Worm (Caenorhabditis elegans) whole organism, L1 larva: ENCODE results near the gene let-19.

Experiments used
- aly-2 ChIP-seq: fragments of 150-350 bp; optimal IDR thresholded peaks from 2 replicates; lab custom pipeline; 2014; ENCODE audit warnings: missing biosample characterization, missing genetic modification characterization
- ceh-82 ChIP-seq, 3 experiments: fragments of 150-350 bp in 1 of 3; sonication (generic microtip) in 2 of 3; optimal IDR thresholded peaks; 2 replicates each; lab custom pipeline; 2014 to 2017; ENCODE audit warnings: missing biosample characterization in 3 of 3, missing genetic modification characterization in 3 of 3
- elt-3 ChIP-seq, 6 experiments: fragments of 150-350 bp in 1 of 6; sonication (generic microtip); optimal IDR thresholded peaks; 2 replicates each; lab custom pipeline; 2017 to 2018; ENCODE audit warnings: missing biosample characterization in 6 of 6, missing genetic modification characterization in 6 of 6, inconsistent platforms in 1 of 6
- irx-1 ChIP-seq: sonication (generic microtip); optimal IDR thresholded peaks from 2 replicates; lab custom pipeline; 2016; ENCODE audit warnings: missing genetic modification characterization, missing compliant biosample characterization
- lin-15B ChIP-seq: fragments of 150-350 bp; sonication (generic microtip); optimal IDR thresholded peaks from 3 replicates; lab custom pipeline; 2014; ENCODE audit warnings: missing biosample characterization, missing genetic modification characterization
- nhr-11 ChIP-seq: fragments of 150-350 bp; optimal IDR thresholded peaks from 2 replicates; lab custom pipeline; 2014; ENCODE audit warnings: missing biosample characterization, missing genetic modification characterization
- nhr-237 ChIP-seq: fragments of 150-350 bp; optimal IDR thresholded peaks from 2 replicates; lab custom pipeline; 2014; ENCODE audit warnings: missing biosample characterization, missing genetic modification characterization
- nhr-76 ChIP-seq: sonication (generic microtip); optimal IDR thresholded peaks from 2 replicates; lab custom pipeline; 2017; ENCODE audit warnings: missing biosample characterization, missing genetic modification characterization
- pqm-1 ChIP-seq: sonication (generic microtip); optimal IDR thresholded peaks from 3 replicates; lab custom pipeline; 2017; ENCODE audit warnings: missing biosample characterization, missing genetic modification characterization
- snpc-4 ChIP-seq: fragments of 150-350 bp; optimal IDR thresholded peaks from 2 replicates; lab custom pipeline; 2014; ENCODE audit warnings: missing biosample characterization, missing genetic modification characterization
- unc-30 ChIP-seq: sonication (generic microtip); optimal IDR thresholded peaks from 2 replicates; lab custom pipeline; 2017; ENCODE audit warnings: missing biosample characterization, missing genetic modification characterization
- ztf-11 ChIP-seq, 2 experiments: sonication (generic microtip); optimal IDR thresholded peaks; 2 replicates each; lab custom pipeline; 2016 to 2017; ENCODE audit warnings: missing genetic modification characterization in 2 of 2, missing biosample characterization in 1 of 2, missing compliant biosample characterization in 1 of 2

DNA sequence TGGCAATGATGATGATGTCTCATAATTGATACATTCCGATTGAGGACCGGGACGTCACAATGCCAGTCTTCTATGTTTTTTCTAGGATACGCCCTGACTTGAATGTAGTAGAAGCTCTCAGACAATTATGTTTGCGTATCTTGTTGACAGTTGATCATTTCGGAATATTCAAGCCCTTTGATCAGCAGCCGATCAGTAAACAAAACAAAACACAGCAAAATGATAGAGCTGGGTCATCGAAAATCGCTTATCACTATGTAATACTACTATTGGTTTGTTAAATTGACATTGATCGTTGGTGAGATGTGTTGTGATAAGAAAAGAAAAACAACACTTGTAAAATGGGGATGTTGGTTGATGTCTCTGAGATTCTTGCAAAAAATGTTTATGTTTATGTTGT is 32.5 kb upstream of the let-19 start:
- no peak for TF ChIP-seq lin-15B (tag; lab: Kevin White, UChicago)
- TF ChIP-seq irx-1 (tag; lab: Kevin White, UChicago), result no peak
- no peak for TF ChIP-seq nhr-11 (tag; lab: Kevin White, UChicago)
- no peak for TF ChIP-seq unc-30
- TF ChIP-seq elt-3 (tag; optimal IDR thresholded peaks at IDR 0.05; lab: Kevin White, UChicago), result no peak
- TF ChIP-seq nhr-237 (tag; lab: Kevin White, UChicago), result no peak
- no peak for TF ChIP-seq ztf-11 (tag; optimal IDR thresholded peaks at IDR 0.05; lab: Kevin White, UChicago)
- TF ChIP-seq snpc-4, result no peak
- TF ChIP-seq aly-2 (tag; lab: Kevin White, UChicago), result no peak
- TF ChIP-seq nhr-76 (tag; lab: Kevin White, UChicago), result no peak
- no peak for TF ChIP-seq pqm-1 (tag; lab: Kevin White, UChicago)
- no peak for TF ChIP-seq ceh-82 (tag; optimal IDR thresholded peaks at IDR 0.05; lab: Kevin White, UChicago)
